Fruit fly (Drosophila melanogaster) whole organism, embryonic: ENCODE results near the gene SrpRbeta.

Experiments
- Aef1 ChIP-seq: fragments of 200-800 bp; sonication (Bioruptor generic); IDR thresholded peaks from 3 replicates; pipeline ENCODE4 v1.3.6; 2022; ENCODE audit warnings: missing biosample characterization, missing genetic modification characterization
- Bgb ChIP-seq: fragments of 200-800 bp; sonication (Bioruptor generic); IDR thresholded peaks from 2 replicates; pipeline ENCODE4 v1.3.6; 2022; ENCODE audit warnings: missing biosample characterization, missing genetic modification characterization; ENCODE audit not compliant: partially characterized antibody
- CG10274 ChIP-seq: fragments of 200-800 bp; sonication (Bioruptor generic); optimal IDR thresholded peaks from 3 replicates; lab custom pipeline; 2017; ENCODE audit warnings: missing biosample characterization, mild to moderate bottlenecking, missing genetic modification characterization
- CG12391 ChIP-seq: fragments of 200-800 bp; sonication (Bioruptor generic); optimal IDR thresholded peaks from 3 replicates; lab custom pipeline; 2018; ENCODE audit warnings: missing biosample characterization, mild to moderate bottlenecking, missing genetic modification characterization, moderate library complexity
- CG12942 ChIP-seq: fragments of 200-800 bp; sonication (Bioruptor generic); optimal IDR thresholded peaks from 3 replicates; lab custom pipeline; 2016; ENCODE audit warnings: missing biosample characterization, missing genetic modification characterization
- CG13424 ChIP-seq: fragments of 200-800 bp; sonication (Bioruptor generic); optimal IDR thresholded peaks from 2 replicates; lab custom pipeline; 2019; ENCODE audit warnings: missing biosample characterization, mild to moderate bottlenecking, missing genetic modification characterization, moderate library complexity
- CG1529 ChIP-seq: fragments of 200-800 bp; sonication (Bioruptor generic); optimal IDR thresholded peaks from 3 replicates; lab custom pipeline; 2018; ENCODE audit warnings: missing biosample characterization, missing genetic modification characterization
- CG17359 ChIP-seq: fragments of 200-800 bp; sonication (Bioruptor generic); optimal IDR thresholded peaks from 3 replicates; lab custom pipeline; 2018; ENCODE audit warnings: missing biosample characterization, mild to moderate bottlenecking, missing genetic modification characterization, moderate library complexity
- CG30020 ChIP-seq: fragments of 200-800 bp; optimal IDR thresholded peaks from 2 replicates; lab custom pipeline; 2019; ENCODE audit warnings: missing biosample characterization, mild to moderate bottlenecking, missing genetic modification characterization, moderate library complexity
- CG3065 ChIP-seq: fragments of 200-800 bp; sonication (Bioruptor generic); optimal IDR thresholded peaks from 2 replicates; lab custom pipeline; 2016; ENCODE audit warnings: missing biosample characterization, missing genetic modification characterization
- CG32772 ChIP-seq: fragments of 200-800 bp; sonication (Bioruptor generic); IDR thresholded peaks from 2 replicates; pipeline ENCODE4 v1.3.6; 2022; ENCODE audit warnings: missing biosample characterization, missing genetic modification characterization
- CG34224 ChIP-seq: fragments of 200-800 bp; sonication (Bioruptor generic); IDR thresholded peaks from 3 replicates; pipeline ENCODE4 v1.3.6; 2022; ENCODE audit warnings: missing biosample characterization, missing genetic modification characterization; ENCODE audit not compliant: partially characterized antibody
- CG4360 ChIP-seq: fragments of 200-800 bp; sonication (Bioruptor generic); IDR thresholded peaks from 2 replicates; pipeline ENCODE4 v1.3.6; 2022; ENCODE audit warnings: missing biosample characterization, missing genetic modification characterization
- CG4707 ChIP-seq: fragments of 200-800 bp; sonication (Bioruptor generic); optimal IDR thresholded peaks from 2 replicates; lab custom pipeline; 2018; ENCODE audit warnings: missing biosample characterization, mild to moderate bottlenecking, missing genetic modification characterization, moderate library complexity
- CG5953 ChIP-seq: fragments of 200-800 bp; sonication (Bioruptor generic); IDR thresholded peaks from 2 replicates; pipeline ENCODE4 v1.3.6; 2022; ENCODE audit warnings: missing biosample characterization, missing genetic modification characterization
- CG6683 ChIP-seq: fragments of 200-800 bp; sonication (Bioruptor generic); optimal IDR thresholded peaks from 2 replicates; lab custom pipeline; 2017; ENCODE audit warnings: missing biosample characterization, mild to moderate bottlenecking, missing genetic modification characterization, missing genetic modification reagents
- CG6765 ChIP-seq: fragments of 200-800 bp; sonication (Bioruptor generic); optimal IDR thresholded peaks from 3 replicates; lab custom pipeline; 2017; ENCODE audit warnings: missing biosample characterization, mild to moderate bottlenecking, missing genetic modification characterization
- CG6854 ChIP-seq: fragments of 200-800 bp; sonication (Bioruptor generic); optimal IDR thresholded peaks from 3 replicates; lab custom pipeline; 2017; ENCODE audit warnings: missing biosample characterization, mild to moderate bottlenecking, missing genetic modification characterization
- CG7839 ChIP-seq: fragments of 200-800 bp; sonication (Bioruptor generic); optimal IDR thresholded peaks from 3 replicates; lab custom pipeline; 2018; ENCODE audit warnings: missing biosample characterization, mild to moderate bottlenecking, missing genetic modification characterization, moderate library complexity
- CG8388 ChIP-seq: fragments of 200-800 bp; sonication (Bioruptor generic); optimal IDR thresholded peaks from 2 replicates; lab custom pipeline; 2019; ENCODE audit warnings: missing biosample characterization, mild to moderate bottlenecking, missing genetic modification characterization, moderate library complexity
- CG8478 ChIP-seq: fragments of >200 bp; optimal IDR thresholded peaks from 2 replicates; lab custom pipeline; 2018
- CTCF ChIP-seq: fragments of 200-800 bp; sonication (Bioruptor generic); optimal IDR thresholded peaks from 2 replicates; lab custom pipeline; 2017; ENCODE audit warnings: missing biosample characterization, mild to moderate bottlenecking, missing genetic modification characterization, moderate library complexity
- Deaf1 ChIP-seq: fragments of 200-800 bp; optimal IDR thresholded peaks from 3 replicates; lab custom pipeline; 2019; ENCODE audit warnings: missing biosample characterization, mild to moderate bottlenecking, missing genetic modification characterization, moderate library complexity
- Dll ChIP-seq: fragments of 200-800 bp; sonication (Bioruptor generic); IDR thresholded peaks from 4 replicates; pipeline ENCODE4 v1.3.6; 2022; ENCODE audit warnings: missing biosample characterization, missing genetic modification characterization; ENCODE audit not compliant: partially characterized antibody
- Doc2 ChIP-seq: fragments of 200-800 bp; sonication (Bioruptor generic); IDR thresholded peaks from 2 replicates; pipeline ENCODE4 v1.3.6; 2022; ENCODE audit warnings: missing biosample characterization, missing genetic modification characterization
- Eip74EF ChIP-seq, 2 experiments: fragments of 200-800 bp in 1 of 2; fragments of >200 bp in 1 of 2; sonication (Bioruptor generic) in 1 of 2; optimal IDR thresholded peaks; 2 replicates each; lab custom pipeline; 2017 to 2019; ENCODE audit warnings: missing biosample characterization in 2 of 2, missing genetic modification characterization in 2 of 2, mild to moderate bottlenecking in 1 of 2, moderate library complexity in 1 of 2
- Ets65A ChIP-seq: fragments of 200-800 bp; sonication (Bioruptor generic); peaks from one replicate; lab custom pipeline; 2016; ENCODE audit warnings: missing biosample characterization, missing genetic modification characterization
- Fer1 ChIP-seq: fragments of 200-800 bp; sonication (Bioruptor generic); optimal IDR thresholded peaks from 2 replicates; lab custom pipeline; 2017; ENCODE audit warnings: missing biosample characterization, mild to moderate bottlenecking, missing genetic modification characterization
- Hmr ChIP-seq: fragments of 200-800 bp; sonication (Bioruptor generic); optimal IDR thresholded peaks from 3 replicates; lab custom pipeline; 2017; ENCODE audit warnings: mild to moderate bottlenecking, missing biosample characterization, missing genetic modification reagents, missing genetic modification characterization
- Hr39 ChIP-seq: fragments of >200 bp; optimal IDR thresholded peaks from 2 replicates; lab custom pipeline; 2017
- Mes4 ChIP-seq: fragments of 200-800 bp; sonication (Bioruptor generic); optimal IDR thresholded peaks from 2 replicates; lab custom pipeline; 2016; ENCODE audit warnings: missing biosample characterization, missing genetic modification characterization
- Sry-δ ChIP-seq: fragments of 200-800 bp; sonication (Bioruptor generic); optimal IDR thresholded peaks from 2 replicates; lab custom pipeline; 2016; ENCODE audit warnings: missing biosample characterization, missing genetic modification characterization
- Taf1 ChIP-seq: fragments of 200-800 bp; sonication (Bioruptor generic); IDR thresholded peaks from 2 replicates; pipeline ENCODE4 v1.3.6; 2022; ENCODE audit warnings: missing biosample characterization, missing genetic modification characterization
- Usf ChIP-seq: fragments of 200-800 bp; sonication (Bioruptor generic); optimal IDR thresholded peaks from 2 replicates; lab custom pipeline; 2017; ENCODE audit warnings: missing genotype, missing biosample characterization, missing genetic modification characterization
- ase ChIP-seq: fragments of 200-800 bp; sonication (Bioruptor generic); IDR thresholded peaks from 3 replicates; pipeline ENCODE4 v1.3.6; 2022; ENCODE audit warnings: missing biosample characterization, missing genetic modification characterization
- croc ChIP-seq: fragments of 200-800 bp; sonication (Bioruptor generic); conservative IDR thresholded peaks from 3 replicates; pipeline ENCODE4 v1.3.6; 2022; ENCODE audit warnings: missing biosample characterization, missing genetic modification characterization
- gro ChIP-seq: fragments of 200-800 bp; sonication (Bioruptor generic); optimal IDR thresholded peaks from 2 replicates; lab custom pipeline; 2016; ENCODE audit warnings: missing biosample characterization, missing genetic modification characterization
- lab ChIP-seq: fragments of 200-800 bp; sonication (Bioruptor generic); optimal IDR thresholded peaks from 3 replicates; lab custom pipeline; 2017; ENCODE audit warnings: missing biosample characterization, missing genetic modification characterization, mild to moderate bottlenecking, moderate library complexity, missing genetic modification reagents
- lbe ChIP-seq: fragments of 200-800 bp; sonication (Bioruptor generic); optimal IDR thresholded peaks from 2 replicates; lab custom pipeline; 2016; ENCODE audit warnings: missing biosample characterization, mild to moderate bottlenecking, missing genetic modification characterization
- lov ChIP-seq, 2 experiments: fragments of 200-800 bp in 1 of 2; fragments of >200 bp in 1 of 2; sonication (Bioruptor generic) in 1 of 2; IDR thresholded peaks in 1 of 2; optimal IDR thresholded peaks in 1 of 2; 2 replicates in 1 of 2; 3 replicates in 1 of 2; pipeline versions ENCODE4 v1.3.6 to Lab custom; 2017 to 2022; ENCODE audit warnings: missing biosample characterization in 1 of 2, missing genetic modification characterization in 1 of 2
- nerfin-1 ChIP-seq: fragments of 200-800 bp; sonication (Bioruptor generic); optimal IDR thresholded peaks from 3 replicates; lab custom pipeline; 2019; ENCODE audit warnings: missing biosample characterization, mild to moderate bottlenecking, missing genetic modification characterization, moderate library complexity
- nerfin-2 ChIP-seq: fragments of 200-800 bp; sonication (Bioruptor generic); IDR thresholded peaks from 2 replicates; pipeline ENCODE4 v1.3.6; 2022; ENCODE audit warnings: missing biosample characterization, missing genetic modification characterization; ENCODE audit not compliant: partially characterized antibody
- peb ChIP-seq: fragments of 200-800 bp; sonication (Bioruptor generic); IDR thresholded peaks from 2 replicates; pipeline ENCODE4 v1.3.6; 2022; ENCODE audit warnings: missing biosample characterization, missing genetic modification characterization
- phol ChIP-seq: fragments of 200-800 bp; sonication (Bioruptor generic); optimal IDR thresholded peaks from 3 replicates; lab custom pipeline; 2018; ENCODE audit warnings: missing biosample characterization, mild to moderate bottlenecking, missing genetic modification characterization, moderate library complexity
- pita ChIP-seq: fragments of 200-800 bp; sonication (Bioruptor generic); optimal IDR thresholded peaks from 2 replicates; lab custom pipeline; 2017; ENCODE audit warnings: missing biosample characterization, mild to moderate bottlenecking, missing genetic modification characterization
- repo ChIP-seq: fragments of 200-800 bp; sonication (Bioruptor generic); optimal IDR thresholded peaks from 2 replicates; lab custom pipeline; 2016; ENCODE audit warnings: missing biosample characterization, missing genetic modification characterization
- rib ChIP-seq: fragments of 200-800 bp; sonication (Bioruptor generic); IDR thresholded peaks from 2 replicates; pipeline ENCODE4 v1.3.6; 2022; ENCODE audit warnings: missing biosample characterization, missing genetic modification characterization
- shn ChIP-seq: fragments of 200-800 bp; sonication (Bioruptor generic); optimal IDR thresholded peaks from 3 replicates; lab custom pipeline; 2016; ENCODE audit warnings: missing biosample characterization, missing genetic modification characterization
- tin ChIP-seq: fragments of 200-800 bp; sonication (Bioruptor generic); optimal IDR thresholded peaks from 3 replicates; lab custom pipeline; 2016; ENCODE audit warnings: missing biosample characterization, missing genetic modification characterization
- toy ChIP-seq: fragments of 200-800 bp; sonication (Bioruptor generic); IDR thresholded peaks from 2 replicates; pipeline ENCODE4 v1.3.6; 2022; ENCODE audit warnings: missing biosample characterization, missing genetic modification characterization
- twi ChIP-seq: fragments of 200-800 bp; optimal IDR thresholded peaks from 2 replicates; lab custom pipeline; 2019; ENCODE audit warnings: missing biosample characterization, mild to moderate bottlenecking, missing genetic modification characterization, moderate library complexity
- zfh1 ChIP-seq: fragments of 200-800 bp; sonication (Bioruptor generic); IDR thresholded peaks from 3 replicates; pipeline ENCODE4 v1.3.6; 2022; ENCODE audit warnings: missing biosample characterization, missing genetic modification characterization

SrpRbeta gene

DNA sequence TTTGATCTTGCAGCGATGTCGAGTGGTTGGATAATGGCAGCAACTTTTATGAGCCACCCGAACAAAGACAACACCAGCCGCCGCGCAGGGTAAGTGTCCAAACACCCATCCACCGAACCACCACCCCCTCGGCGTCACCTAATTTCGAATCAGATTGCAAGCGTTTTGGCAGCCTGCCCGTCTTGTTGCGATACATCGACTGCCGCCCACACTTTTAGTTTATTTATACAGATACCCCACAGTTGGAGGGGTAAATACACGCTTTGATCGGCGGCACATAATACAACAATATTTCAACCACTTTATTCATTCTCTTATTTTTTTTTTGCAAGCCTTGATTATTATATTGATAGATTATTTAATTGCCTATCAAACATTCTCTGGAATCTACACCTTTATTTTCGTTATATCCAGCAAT, 43.0 kb upstream of the SrpRbeta start (continued):
- TF ChIP-seq CG4707 (GFP tag; lab: Kevin White, UChicago) (no peak), CG10274 (no peak), CG4360 (GFP tag; lab: Robert Waterston, UW) (no peak), CG12391 (tag; lab: Kevin White, UChicago) (peak; percentile 48), CG6765 (GFP tag; lab: Kevin White, UChicago) (no peak), Hr39 (no peak), lab (GFP tag; lab: Kevin White, UChicago) (peak; percentile 26), tin (GFP tag; lab: Kevin White, UChicago) (no peak), Taf1 (GFP tag; lab: Robert Waterston, UW) (no peak), pita (no peak), Fer1 (GFP tag; lab: Kevin White, UChicago) (no peak), Dll (GFP tag; lab: Robert Waterston, UW) (0 out of 4 replicates have a peak, but pooled peaks have one; percentile 46), CG8388 (GFP tag; lab: Kevin White, UChicago) (no peak), toy (GFP tag; lab: Robert Waterston, UW) (no peak), zfh1 (GFP tag; lab: Robert Waterston, UW) (peak; percentile 39; the same call in 1 of the 3 replicates), nerfin-2 (GFP tag; lab: Robert Waterston, UW) (no peak), gro (GFP tag; lab: Kevin White, UChicago) (no peak), CG13424 (tag; lab: Kevin White, UChicago) (peak; percentile 49), Deaf1 (tag; lab: Kevin White, UChicago) (no peak), CG17359 (no peak), lbe (no peak), CG8478 (lab: Kevin White, UChicago) (no peak), repo (GFP tag; lab: Kevin White, UChicago) (no peak), Hmr (peak; percentile 42), twi (tag; lab: Kevin White, UChicago) (no peak), CG34224 (GFP tag; lab: Robert Waterston, UW) (peak; percentile 65), shn (GFP tag; lab: Kevin White, UChicago) (peak; percentile 3), Usf (GFP tag; lab: Kevin White, UChicago) (no peak), croc (GFP tag; lab: Robert Waterston, UW) (no peak), Sry-δ (GFP tag; lab: Kevin White, UChicago) (no peak), CG6854 (no peak), CTCF (no peak), peb (GFP tag; lab: Robert Waterston, UW) (no peak), Doc2 (GFP tag; lab: Robert Waterston, UW) (no peak), nerfin-1 (tag; lab: Kevin White, UChicago) (no peak), CG3065 (GFP tag; lab: Kevin White, UChicago) (no peak), phol (tag; lab: Kevin White, UChicago) (peak; percentile 4), CG32772 (GFP tag; lab: Robert Waterston, UW) (peak; percentile 54), Bgb (GFP tag; lab: Robert Waterston, UW) (peak; percentile 34; the same call in 1 of the 2 replicates), Aef1 (peak; percentile 43; the same call in 2 of the 3 replicates), Mes4 (peak; percentile 6), CG12942 (GFP tag; lab: Kevin White, UChicago) (no peak), Eip74EF (GFP tag; optimal IDR thresholded peaks at IDR 0.05; lab: Kevin White, UChicago) (no peak), CG1529 (GFP tag; lab: Kevin White, UChicago) (no peak), CG5953 (GFP tag; lab: Robert Waterston, UW) (no peak), CG30020 (tag; lab: Kevin White, UChicago) (no peak), lov (optimal IDR thresholded peaks at IDR 0.05; lab: Kevin White, UChicago) (no peak), lov (GFP tag; IDR thresholded peaks at IDR 0.05; lab: Robert Waterston, UW) (0 out of 3 replicates have a peak, but pooled peaks have one; percentile 66), CG6683 (GFP tag; lab: Kevin White, UChicago) (no peak), CG7839 (tag; lab: Kevin White, UChicago) (no peak), Ets65A (no peak), ase (no peak; the same call in 2 of the 3 replicates), rib (GFP tag; lab: Robert Waterston, UW) (no peak)
